Worm (Caenorhabditis elegans): ENCODE results near the gene gcy-22.

ce11 chrV:20779707-20780346 is 45.0 kb downstream of the gcy-22 start:
- TF ChIP-seq lin-39 (tag; optimal IDR thresholded peaks at IDR 0.05) (no peak), unc-130 (tag; optimal IDR thresholded peaks at IDR 0.05) (no peak), unc-30 (tag; optimal IDR thresholded peaks at IDR 0.05) (no peak)
